Worm (Caenorhabditis elegans): ENCODE results near the gene Y34B4A.4.

Y34B4A.4 gene

DNA sequence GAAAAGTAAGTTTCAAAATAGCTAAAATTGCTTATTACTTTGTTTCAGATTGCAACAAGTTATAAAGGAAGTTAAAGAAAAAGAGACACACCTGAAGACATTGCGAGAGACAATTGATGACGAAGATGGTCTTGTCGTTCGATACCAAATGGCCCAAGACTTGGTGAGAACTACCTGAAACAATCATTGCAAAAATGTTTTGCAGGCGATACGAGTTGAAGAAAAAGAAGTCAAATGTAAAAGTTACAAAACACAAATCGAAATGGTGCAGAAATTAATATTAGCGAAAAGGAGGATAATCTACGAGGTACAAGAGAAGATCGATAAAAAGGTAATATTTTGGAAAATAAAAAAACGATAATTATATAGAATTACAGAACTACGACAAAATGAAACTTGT lies 15.5 kb downstream of the Y34B4A.4 start, which contains the start of gene rga-8:
Gene rga-8 (minus strand): TSS at position 101 of the 400 bp plus-strand sequence.
- TF ChIP-seq gmeb-1 (tag; optimal IDR thresholded peaks at IDR 0.05): no peak
- no peak for TF ChIP-seq elt-1 (tag; optimal IDR thresholded peaks at IDR 0.05)
- no peak for TF ChIP-seq peb-1 (tag; optimal IDR thresholded peaks at IDR 0.05)
- no peak for TF ChIP-seq lin-39 (tag; optimal IDR thresholded peaks at IDR 0.05)
- TF ChIP-seq mab-5 (tag; optimal IDR thresholded peaks at IDR 0.05): no peak
- TF ChIP-seq mdl-1 (tag; optimal IDR thresholded peaks at IDR 0.05): no peak
- TF ChIP-seq snpc-4 (tag; optimal IDR thresholded peaks at IDR 0.05): no peak
- no peak for TF ChIP-seq lsy-2 (tag; optimal IDR thresholded peaks at IDR 0.05)
- TF ChIP-seq sma-3 (GFP tag; optimal IDR thresholded peaks at IDR 0.05): no peak
- TF ChIP-seq nhr-6 (tag; optimal IDR thresholded peaks at IDR 0.05): no peak
- no peak for TF ChIP-seq C34F6.9 (tag; optimal IDR thresholded peaks at IDR 0.05)
- TF ChIP-seq nhr-12 (tag; optimal IDR thresholded peaks at IDR 0.05): no peak
- TF ChIP-seq lin-11 (tag; optimal IDR thresholded peaks at IDR 0.05): no peak
- TF ChIP-seq lin-13 (GFP tag; optimal IDR thresholded peaks at IDR 0.05): no peak
- TF ChIP-seq unc-39 (tag; optimal IDR thresholded peaks at IDR 0.05): no peak
- TF ChIP-seq dmd-4 (tag; optimal IDR thresholded peaks at IDR 0.05): no peak
- no peak for TF ChIP-seq F13H6.1 (tag; optimal IDR thresholded peaks at IDR 0.05)
- TF ChIP-seq crh-2 (tag; optimal IDR thresholded peaks at IDR 0.05): no peak
- no peak for TF ChIP-seq ztf-11 (tag; optimal IDR thresholded peaks at IDR 0.05)

DNA sequence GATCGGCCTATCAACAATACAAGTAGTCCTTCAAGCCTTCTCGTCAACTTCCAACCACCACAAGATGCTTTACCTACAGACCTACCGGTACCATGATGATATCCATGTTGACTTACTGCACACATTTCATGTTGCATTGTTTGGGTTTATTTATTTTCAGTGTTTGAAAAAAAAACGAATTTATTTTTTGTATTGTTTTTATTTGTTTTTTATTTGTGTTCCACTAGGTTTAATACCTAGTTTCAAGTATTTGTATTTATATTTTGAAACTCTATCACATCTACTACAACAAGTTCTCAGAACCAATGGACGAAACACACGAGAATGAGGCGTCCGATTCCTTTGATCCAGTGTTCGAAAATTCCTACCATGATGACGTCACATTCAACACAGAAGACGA lies 19.4 kb downstream of the Y34B4A.4 start, which contains the start of gene vps-41:
Gene vps-41 (plus strand): TSS at position 301 of the 400 bp plus-strand sequence.
- TF ChIP-seq lin-39 (tag; optimal IDR thresholded peaks at IDR 0.05) (no peak), gmeb-1 (tag; optimal IDR thresholded peaks at IDR 0.05) (no peak), nhr-21 (tag; optimal IDR thresholded peaks at IDR 0.05) (no peak), ztf-1 (GFP tag; conservative IDR thresholded peaks at IDR 0.05) (no peak), elt-3 (tag; optimal IDR thresholded peaks at IDR 0.05) (no peak), lin-13 (GFP tag; optimal IDR thresholded peaks at IDR 0.05) (no peak), crh-2 (tag; optimal IDR thresholded peaks at IDR 0.05) (no peak), fos-1 (tag; optimal IDR thresholded peaks at IDR 0.05) (no peak), unc-55 (GFP tag; optimal IDR thresholded peaks at IDR 0.05) (no peak), C34F6.9 (tag; optimal IDR thresholded peaks at IDR 0.05) (no peak)

DNA sequence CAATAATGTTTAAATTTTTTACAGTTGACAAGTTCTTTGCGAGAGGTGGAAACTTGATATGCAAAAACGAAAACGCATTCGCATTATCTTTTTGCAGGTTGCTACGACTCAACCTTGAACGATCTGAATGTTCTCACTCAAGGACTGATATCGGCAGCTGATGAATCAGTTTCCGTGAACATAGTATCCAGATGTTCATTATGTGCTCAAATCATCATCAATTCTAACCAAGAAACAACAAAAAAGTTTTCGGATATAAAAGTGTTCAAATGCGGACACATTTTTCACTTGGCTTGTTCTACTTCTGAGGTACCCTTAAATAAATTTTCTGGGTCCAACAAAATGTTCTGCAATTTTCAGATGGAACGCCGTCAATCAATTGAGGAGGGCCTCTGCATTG lies 25.0 kb downstream of the Y34B4A.4 start:
- TF ChIP-seq ceh-82 (tag; optimal IDR thresholded peaks at IDR 0.05): no peak

DNA sequence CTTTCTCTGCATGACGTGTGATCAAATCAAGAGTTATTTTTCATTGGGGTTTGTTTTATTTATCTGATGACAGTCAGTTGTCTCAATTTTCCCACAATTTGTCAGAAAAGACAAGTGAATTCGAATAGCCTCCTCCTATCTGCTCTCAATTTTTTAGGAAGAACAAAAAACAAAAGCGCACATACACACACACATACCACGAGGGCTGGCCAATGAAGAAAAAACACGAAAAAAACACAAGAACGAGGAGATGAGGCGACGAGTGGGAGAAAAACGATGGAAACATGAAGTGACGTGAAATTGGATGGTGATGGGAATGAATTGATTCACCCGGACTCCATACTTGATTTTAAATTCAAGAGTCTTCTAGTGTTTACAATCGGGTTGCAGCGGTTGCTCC lies 29.7 kb downstream of the Y34B4A.4 start:
- no peak for TF ChIP-seq mbf-1 (tag; optimal IDR thresholded peaks at IDR 0.05)
- peak; percentile 61 for TF ChIP-seq nhr-129 (tag; optimal IDR thresholded peaks at IDR 0.05)

DNA sequence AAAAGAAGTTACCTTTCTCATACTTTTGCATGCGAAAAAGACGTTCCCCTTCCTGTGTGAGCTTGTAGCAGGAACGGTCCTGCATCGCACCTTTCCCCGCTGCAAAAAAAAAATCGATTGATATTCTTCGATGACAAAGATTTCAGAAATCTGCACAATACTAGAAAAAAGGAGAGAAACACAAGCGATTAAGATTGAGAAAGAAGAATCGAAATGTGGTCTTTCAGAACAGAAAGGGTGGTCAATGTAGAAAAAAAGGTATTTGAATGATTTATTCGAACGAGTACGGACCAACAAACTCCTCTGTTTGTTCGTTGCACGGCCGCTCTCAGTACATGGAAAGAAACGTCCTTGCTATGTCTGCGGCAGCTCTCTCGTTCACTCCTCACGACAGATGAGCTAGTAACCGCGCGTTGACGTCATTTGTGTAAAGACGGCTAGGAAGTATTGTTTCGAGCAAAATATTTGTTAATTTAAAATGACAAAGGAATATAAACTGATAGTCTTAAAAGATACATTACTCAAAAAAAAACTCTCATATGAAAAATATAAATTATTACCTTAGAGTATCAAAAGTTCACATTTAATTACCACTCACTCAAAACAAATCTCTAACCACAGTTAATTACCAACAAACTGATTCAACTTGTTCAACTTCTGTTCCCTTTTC lies 34.0 kb downstream of the Y34B4A.4 start, which contains the start of gene ift-81:
Gene ift-81 (plus strand): TSS at position 620 of the 670 bp plus-strand sequence.
- TF ChIP-seq fos-1 (tag; optimal IDR thresholded peaks at IDR 0.05): peak; percentile 5
- TF ChIP-seq skn-1 (tag; optimal IDR thresholded peaks at IDR 0.05): no peak
- TF ChIP-seq sma-9 (GFP tag; optimal IDR thresholded peaks at IDR 0.05): peak; percentile 62
- no peak for TF ChIP-seq sma-9 (tag; optimal IDR thresholded peaks at IDR 0.05)
- TF ChIP-seq nhr-25 (tag; optimal IDR thresholded peaks at IDR 0.05): no peak
- no peak for TF ChIP-seq unc-39 (tag; optimal IDR thresholded peaks at IDR 0.05)
- no peak for TF ChIP-seq nhr-12 (tag; optimal IDR thresholded peaks at IDR 0.05)
- no peak for TF ChIP-seq snpc-4 (tag; optimal IDR thresholded peaks at IDR 0.05)
- TF ChIP-seq unc-55 (GFP tag; optimal IDR thresholded peaks at IDR 0.05): peak; percentile 83
- TF ChIP-seq crh-2 (tag; optimal IDR thresholded peaks at IDR 0.05): peak; percentile 40
- TF ChIP-seq lin-11 (tag; optimal IDR thresholded peaks at IDR 0.05): peak; percentile 4
- peak; percentile 44 for TF ChIP-seq lin-13 (GFP tag; optimal IDR thresholded peaks at IDR 0.05)
- peak; percentile 37 to 67 for TF ChIP-seq lsy-2 (tag; optimal IDR thresholded peaks at IDR 0.05)
- peak; percentile 39 for TF ChIP-seq gmeb-1 (tag; optimal IDR thresholded peaks at IDR 0.05)
- no peak for TF ChIP-seq nhr-10 (tag; optimal IDR thresholded peaks at IDR 0.05)
- peak; percentile 69 for TF ChIP-seq nhr-129 (tag; optimal IDR thresholded peaks at IDR 0.05)
- TF ChIP-seq egl-27 (tag; optimal IDR thresholded peaks at IDR 0.05): no peak
- TF ChIP-seq unc-62 (GFP tag; optimal IDR thresholded peaks at IDR 0.05): no peak
- TF ChIP-seq mab-5 (tag; optimal IDR thresholded peaks at IDR 0.05): peak; percentile 76
- TF ChIP-seq F13H6.1 (tag; optimal IDR thresholded peaks at IDR 0.05): peak; percentile 59
- TF ChIP-seq C34F6.9 (tag; optimal IDR thresholded peaks at IDR 0.05): peak; percentile 57
- no peak for TF ChIP-seq lin-39 (tag; optimal IDR thresholded peaks at IDR 0.05)
- TF ChIP-seq ztf-4 (tag; optimal IDR thresholded peaks at IDR 0.05): no peak
- no peak for TF ChIP-seq nhr-6 (tag; optimal IDR thresholded peaks at IDR 0.05)

Measured in whole organism, L2 larva.